Fruit fly (Drosophila melanogaster) whole organism, embryonic: ENCODE results near the gene Slmap.

ENCODE experiments used
- ATbp ChIP-seq: fragments of 200-800 bp; sonication (Bioruptor generic); optimal IDR thresholded peaks from 2 replicates; lab custom pipeline; 2017; ENCODE audit warnings: missing biosample characterization, mild to moderate bottlenecking, missing genetic modification characterization, missing genetic modification reagents
- Asciz ChIP-seq: fragments of 200-800 bp; sonication (Bioruptor generic); optimal IDR thresholded peaks from 2 replicates; lab custom pipeline; 2017; ENCODE audit warnings: missing biosample characterization, mild to moderate bottlenecking, missing genetic modification characterization, missing genetic modification reagents
- Atf6 ChIP-seq: fragments of 200-800 bp; sonication (Bioruptor generic); IDR thresholded peaks from 2 replicates; pipeline ENCODE4 v1.3.6; 2022; ENCODE audit warnings: missing biosample characterization, missing genetic modification characterization
- CG1024 ChIP-seq: fragments of 200-800 bp; sonication (Bioruptor generic); IDR thresholded peaks from 2 replicates; pipeline ENCODE4 v1.3.6; 2022; ENCODE audit warnings: missing biosample characterization, missing genetic modification characterization
- CG11560 ChIP-seq: fragments of 200-800 bp; sonication (Bioruptor generic); IDR thresholded peaks from 3 replicates; pipeline ENCODE4 v1.3.6; 2022; ENCODE audit warnings: missing biosample characterization, missing genetic modification characterization
- CG11723 ChIP-seq: fragments of 200-800 bp; sonication (Bioruptor generic); optimal IDR thresholded peaks from 2 replicates; lab custom pipeline; 2017; ENCODE audit warnings: missing biosample characterization, mild to moderate bottlenecking, missing genetic modification characterization
- CG14050 ChIP-seq: fragments of 200-800 bp; sonication (Bioruptor generic); IDR thresholded peaks from 3 replicates; pipeline ENCODE4 v1.3.6; 2022; ENCODE audit warnings: missing biosample characterization, missing genetic modification characterization
- CG14860 ChIP-seq: fragments of 200-800 bp; sonication (Bioruptor generic); IDR thresholded peaks from 3 replicates; pipeline ENCODE4 v1.3.6; 2022; ENCODE audit warnings: missing biosample characterization, missing genetic modification characterization; ENCODE audit not compliant: partially characterized antibody
- CG1603 ChIP-seq: fragments of 200-800 bp; sonication (Bioruptor generic); optimal IDR thresholded peaks from 2 replicates; lab custom pipeline; 2019; ENCODE audit warnings: missing biosample characterization, mild to moderate bottlenecking, missing genetic modification characterization, moderate library complexity
- CG16813 ChIP-seq: fragments of 200-800 bp; sonication (Bioruptor generic); IDR thresholded peaks from 3 replicates; pipeline ENCODE4 v1.3.6; 2022; ENCODE audit warnings: missing biosample characterization, missing genetic modification characterization; ENCODE audit not compliant: partially characterized antibody
- CG30020 ChIP-seq: fragments of 200-800 bp; optimal IDR thresholded peaks from 2 replicates; lab custom pipeline; 2019; ENCODE audit warnings: missing biosample characterization, mild to moderate bottlenecking, missing genetic modification characterization, moderate library complexity
- CG31441 ChIP-seq: fragments of 200-800 bp; sonication (Bioruptor generic); IDR thresholded peaks from 2 replicates; pipeline ENCODE4 v1.3.6; 2022; ENCODE audit warnings: missing biosample characterization, missing genetic modification characterization
- CG33213 ChIP-seq: fragments of 200-800 bp; sonication (Bioruptor generic); optimal IDR thresholded peaks from 3 replicates; lab custom pipeline; 2016; ENCODE audit warnings: missing biosample characterization, missing genetic modification characterization
- CG42726 ChIP-seq: fragments of 200-800 bp; sonication (Bioruptor generic); IDR thresholded peaks from 2 replicates; pipeline ENCODE4 v1.3.6; 2022; ENCODE audit warnings: missing biosample characterization, missing genetic modification characterization; ENCODE audit not compliant: partially characterized antibody
- CG4730 ChIP-seq: fragments of 200-800 bp; sonication (Bioruptor generic); IDR thresholded peaks from 2 replicates; pipeline ENCODE4 v1.3.6; 2022; ENCODE audit warnings: missing biosample characterization, missing genetic modification characterization
- CG6791 ChIP-seq: fragments of 200-800 bp; sonication (Bioruptor generic); IDR thresholded peaks from 3 replicates; pipeline ENCODE4 v1.3.6; 2022; ENCODE audit warnings: missing biosample characterization, missing genetic modification characterization; ENCODE audit not compliant: partially characterized antibody
- CG6854 ChIP-seq: fragments of 200-800 bp; sonication (Bioruptor generic); optimal IDR thresholded peaks from 3 replicates; lab custom pipeline; 2017; ENCODE audit warnings: missing biosample characterization, mild to moderate bottlenecking, missing genetic modification characterization
- CG7963 ChIP-seq: fragments of 200-800 bp; sonication (Bioruptor generic); IDR thresholded peaks from 3 replicates; pipeline ENCODE4 v1.3.6; 2022; ENCODE audit warnings: missing biosample characterization, missing genetic modification characterization; ENCODE audit not compliant: partially characterized antibody
- CG9727 ChIP-seq: fragments of 200-800 bp; sonication (Bioruptor generic); optimal IDR thresholded peaks from 3 replicates; lab custom pipeline; 2017; ENCODE audit warnings: missing biosample characterization, mild to moderate bottlenecking, missing genetic modification characterization
- D ChIP-seq, 2 experiments: fragments of 200-800 bp in 1 of 2; fragments of >200 bp in 1 of 2; sonication (Bioruptor generic) in 1 of 2; optimal IDR thresholded peaks; 2 replicates in 1 of 2; 3 replicates in 1 of 2; lab custom pipeline; 2017; ENCODE audit warnings: mild to moderate bottlenecking in 1 of 2, missing biosample characterization in 1 of 2, missing genetic modification characterization in 1 of 2, missing genetic modification reagents in 1 of 2
- Dref ChIP-seq: fragments of 200-800 bp; sonication (Bioruptor generic); IDR thresholded peaks from 2 replicates; pipeline ENCODE4 v1.3.6; 2022; ENCODE audit warnings: missing biosample characterization, missing genetic modification characterization
- Gug ChIP-seq: fragments of 200-800 bp; sonication (Bioruptor generic); IDR thresholded peaks from 4 replicates; pipeline ENCODE4 v1.3.6; 2022; ENCODE audit warnings: missing biosample characterization, missing genetic modification characterization
- HLH4C ChIP-seq: fragments of 200-800 bp; sonication (Bioruptor generic); IDR thresholded peaks from 3 replicates; pipeline ENCODE4 v1.3.6; 2022; ENCODE audit warnings: missing biosample characterization, missing genetic modification characterization; ENCODE audit not compliant: partially characterized antibody
- Lhr ChIP-seq: fragments of 200-800 bp; sonication (Bioruptor generic); optimal IDR thresholded peaks from 3 replicates; lab custom pipeline; 2017; ENCODE audit warnings: mild to moderate bottlenecking, missing biosample characterization, missing genetic modification reagents, missing genetic modification characterization
- MBD-R2 ChIP-seq: fragments of 200-800 bp; sonication (Bioruptor generic); IDR thresholded peaks from 2 replicates; pipeline ENCODE4 v1.3.6; 2022; ENCODE audit warnings: missing biosample characterization, missing genetic modification characterization
- MTF-1 ChIP-seq: fragments of 200-800 bp; sonication (Bioruptor generic); optimal IDR thresholded peaks from 2 replicates; lab custom pipeline; 2018; ENCODE audit warnings: missing biosample characterization, mild to moderate bottlenecking, missing genetic modification characterization, borderline replicate concordance
- Oaz ChIP-seq: fragments of 200-800 bp; sonication (Bioruptor generic); IDR thresholded peaks from 2 replicates; pipeline ENCODE4 v1.3.6; 2022; ENCODE audit warnings: missing biosample characterization, missing genetic modification characterization
- Pdp1 ChIP-seq, 2 experiments: fragments of 200-800 bp; sonication (Bioruptor generic); optimal IDR thresholded peaks; 3 replicates each; lab custom pipeline; 2016; ENCODE audit warnings: missing biosample characterization in 2 of 2, missing genetic modification characterization in 2 of 2, mild to moderate bottlenecking in 1 of 2, moderate library complexity in 1 of 2
- Poxn ChIP-seq: fragments of 200-800 bp; sonication (Bioruptor generic); IDR thresholded peaks from 2 replicates; pipeline ENCODE4 v1.3.6; 2022; ENCODE audit warnings: missing biosample characterization, missing genetic modification characterization
- Scr ChIP-seq: fragments of 200-800 bp; sonication (Bioruptor generic); IDR thresholded peaks from 2 replicates; pipeline ENCODE4 v1.3.6; 2022; ENCODE audit warnings: missing biosample characterization, missing genetic modification characterization; ENCODE audit not compliant: partially characterized antibody
- Sox102F ChIP-seq: fragments of 200-800 bp; sonication (Bioruptor generic); optimal IDR thresholded peaks from 2 replicates; lab custom pipeline; 2018; ENCODE audit warnings: missing biosample characterization, mild to moderate bottlenecking, missing genetic modification characterization, moderate library complexity
- Sry-δ ChIP-seq: fragments of 200-800 bp; sonication (Bioruptor generic); optimal IDR thresholded peaks from 2 replicates; lab custom pipeline; 2016; ENCODE audit warnings: missing biosample characterization, missing genetic modification characterization
- ato ChIP-seq: fragments of 200-800 bp; sonication (Bioruptor generic); IDR thresholded peaks from 2 replicates; pipeline ENCODE4 v1.3.6; 2022; ENCODE audit warnings: missing biosample characterization, missing genetic modification characterization; ENCODE audit not compliant: partially characterized antibody
- cg ChIP-seq: fragments of 200-800 bp; sonication (Bioruptor generic); optimal IDR thresholded peaks from 3 replicates; lab custom pipeline; 2019; ENCODE audit warnings: missing biosample characterization, mild to moderate bottlenecking, missing genetic modification characterization, moderate library complexity
- dmrt99B ChIP-seq: fragments of 200-800 bp; sonication (Bioruptor generic); optimal IDR thresholded peaks from 2 replicates; lab custom pipeline; 2018; ENCODE audit warnings: missing biosample characterization, mild to moderate bottlenecking, missing genetic modification characterization, moderate library complexity
- fru ChIP-seq: fragments of >200 bp; optimal IDR thresholded peaks from 2 replicates; lab custom pipeline; 2017
- hb ChIP-seq: fragments of 200-800 bp; sonication (Bioruptor generic); IDR thresholded peaks from 3 replicates; pipeline ENCODE4 v1.3.6; 2022; ENCODE audit warnings: missing biosample characterization, missing genetic modification characterization; ENCODE audit not compliant: partially characterized antibody
- lmd ChIP-seq: fragments of 200-800 bp; sonication (Bioruptor generic); IDR thresholded peaks from 2 replicates; pipeline ENCODE4 v1.3.6; 2022; ENCODE audit warnings: missing biosample characterization, missing genetic modification characterization
- nerfin-2 ChIP-seq: fragments of 200-800 bp; sonication (Bioruptor generic); IDR thresholded peaks from 2 replicates; pipeline ENCODE4 v1.3.6; 2022; ENCODE audit warnings: missing biosample characterization, missing genetic modification characterization; ENCODE audit not compliant: partially characterized antibody
- row ChIP-seq: fragments of 200-800 bp; sonication (Bioruptor generic); IDR thresholded peaks from 3 replicates; pipeline ENCODE4 v1.3.6; 2022; ENCODE audit warnings: missing biosample characterization, missing genetic modification characterization
- slou ChIP-seq: fragments of 200-800 bp; sonication (Bioruptor generic); optimal IDR thresholded peaks from 3 replicates; lab custom pipeline; 2016; ENCODE audit warnings: missing biosample characterization, missing genetic modification characterization
- ssp ChIP-seq: fragments of 200-800 bp; sonication (Bioruptor generic); IDR thresholded peaks from 2 replicates; pipeline ENCODE4 v1.3.6; 2022; ENCODE audit warnings: missing biosample characterization, missing genetic modification characterization

Gene Slmap

dm6 chr2L:22567426-22567825, 11.4 kb upstream of the Slmap start:
- peak; percentile 92 for TF ChIP-seq ssp (GFP tag; lab: Robert Waterston, UW)
- TF ChIP-seq ATbp (GFP tag; lab: Kevin White, UChicago), result no peak
- no peak for TF ChIP-seq MBD-R2 (GFP tag; lab: Robert Waterston, UW)
- TF ChIP-seq lmd (GFP tag; lab: Robert Waterston, UW), result no peak
- no peak for TF ChIP-seq Atf6 (GFP tag; lab: Robert Waterston, UW)
- no peak for TF ChIP-seq slou (GFP tag; lab: Kevin White, UChicago)
- peak; percentile 79 for TF ChIP-seq CG1603 (tag; lab: Kevin White, UChicago)
- TF ChIP-seq CG11723 (GFP tag; lab: Kevin White, UChicago), result peak; percentile 13
- TF ChIP-seq Poxn (GFP tag; lab: Robert Waterston, UW), result no peak
- TF ChIP-seq MTF-1 (GFP tag; lab: Kevin White, UChicago), result no peak
- TF ChIP-seq CG1024 (GFP tag; lab: Robert Waterston, UW), result peak; percentile 87
- peak; percentile 95 for TF ChIP-seq CG30020
- no peak for TF ChIP-seq Oaz (GFP tag; lab: Robert Waterston, UW)
- TF ChIP-seq row (GFP tag; lab: Robert Waterston, UW), result 0 out of 3 replicates have a peak, but pooled peaks have one; percentile 36
- no peak for TF ChIP-seq CG6854
- TF ChIP-seq D (optimal IDR thresholded peaks at IDR 0.05; lab: Kevin White, UChicago), result no peak
- TF ChIP-seq D (GFP tag; optimal IDR thresholded peaks at IDR 0.05; lab: Kevin White, UChicago), result no peak

- TF ChIP-seq CG6791 (peak; percentile 66; the same call in 2 of the 3 replicates), Dref (GFP tag; lab: Robert Waterston, UW) (peak; percentile 58), CG16813 (GFP tag; lab: Robert Waterston, UW) (peak; percentile 70), CG4730 (no peak), dmrt99B (tag; lab: Kevin White, UChicago) (no peak), Sry-δ (GFP tag; lab: Kevin White, UChicago) (peak; percentile 41), hb (GFP tag; lab: Robert Waterston, UW) (0 out of 3 replicates have a peak, but pooled peaks have one; percentile 31), Sox102F (GFP tag; lab: Kevin White, UChicago) (no peak), HLH4C (GFP tag; lab: Robert Waterston, UW) (peak; percentile 59; the same call in 2 of the 3 replicates), CG31441 (no peak), CG1024 (GFP tag; lab: Robert Waterston, UW) (0 out of 2 replicates have a peak, but pooled peaks have one; percentile 9), CG42726 (GFP tag; lab: Robert Waterston, UW) (peak; percentile 46; the same call in 1 of the 2 replicates), CG14860 (GFP tag; lab: Robert Waterston, UW) (0 out of 3 replicates have a peak, but pooled peaks have one; percentile 40), CG1603 (tag; lab: Kevin White, UChicago) (peak; percentile 44), CG33213 (peak; percentile 28), nerfin-2 (peak; percentile 40; the same call in 1 of the 2 replicates), Scr (GFP tag; lab: Robert Waterston, UW) (peak; percentile 75), ato (GFP tag; lab: Robert Waterston, UW) (peak; percentile 88), CG7963 (peak; percentile 94)
Measured at dm6 chr2L:22569530-22569929, 9.3 kb upstream of the Slmap start.

dm6 chr2L:22570066-22570465, 8.8 kb upstream of the Slmap start:
- TF ChIP-seq CG9727 (GFP tag; lab: Kevin White, UChicago) (no peak), ssp (GFP tag; lab: Robert Waterston, UW) (peak; percentile 94), Pdp1 (GFP tag; optimal IDR thresholded peaks at IDR 0.05; lab: Kevin White, UChicago) (peak in 1 of 2 experiments; percentile 9), CG1024 (GFP tag; lab: Robert Waterston, UW) (peak; percentile 81), Asciz (GFP tag; lab: Kevin White, UChicago) (no peak), Lhr (GFP tag; lab: Kevin White, UChicago) (peak; percentile 6), CG11560 (tag; lab: Robert Waterston, UW) (no peak), CG30020 (peak; percentile 90), CG1603 (tag; lab: Kevin White, UChicago) (peak; percentile 67), cg (no peak), Gug (no peak), CG14050 (GFP tag; lab: Robert Waterston, UW) (no peak), fru (lab: Kevin White, UChicago) (no peak)
